Worm (Caenorhabditis elegans) whole organism, early embryonic: Measurements from ENCODE around the gene F40F9.10.

Experiments used
- F13C5.2 ChIP-seq: sonication (generic microtip); optimal IDR thresholded peaks from 2 replicates; lab custom pipeline; 2017; ENCODE audit warnings: mild to moderate bottlenecking, missing genetic modification characterization, inconsistent platforms, missing compliant biosample characterization
- aly-1 ChIP-seq: sonication (generic microtip); optimal IDR thresholded peaks from 2 replicates; lab custom pipeline; 2016; ENCODE audit warnings: missing genetic modification characterization, missing compliant biosample characterization
- ama-1 ChIP-seq: fragments of 150-350 bp; optimal IDR thresholded peaks from 2 replicates; lab custom pipeline; 2014
- ceh-13 ChIP-seq: fragments of 200-800 bp; sonication (Bioruptor generic); optimal IDR thresholded peaks from 2 replicates; lab custom pipeline; 2018; ENCODE audit warnings: mild to moderate bottlenecking, missing genetic modification characterization, missing compliant biosample characterization
- ets-7 ChIP-seq: sonication (generic microtip); optimal IDR thresholded peaks from 2 replicates; lab custom pipeline; 2016; ENCODE audit warnings: missing genotype, missing genetic modification characterization, missing compliant biosample characterization
- flt-1 ChIP-seq: fragments of 200-800 bp; sonication (Bioruptor generic); IDR thresholded peaks from 2 replicates; pipeline ENCODE4 v1.3.6; 2022; ENCODE audit warnings: missing genetic modification characterization, missing compliant biosample characterization
- hmbx-1 ChIP-seq: sonication (generic microtip); optimal IDR thresholded peaks from 2 replicates; lab custom pipeline; 2016; ENCODE audit warnings: mild to moderate bottlenecking, missing genetic modification characterization, missing compliant biosample characterization
- hmg-4 ChIP-seq: fragments of 200-800 bp; sonication (Bioruptor generic); optimal IDR thresholded peaks from 2 replicates; lab custom pipeline; 2018; ENCODE audit warnings: mild to moderate bottlenecking, missing genetic modification characterization, missing compliant biosample characterization
- hnd-1 ChIP-seq: sonication (generic microtip); optimal IDR thresholded peaks from 2 replicates; lab custom pipeline; 2016; ENCODE audit warnings: missing genetic modification characterization, missing compliant biosample characterization
- pes-1 ChIP-seq: fragments of 200-800 bp; sonication (Bioruptor generic); IDR thresholded peaks from 2 replicates; pipeline ENCODE4 v1.3.6; 2022; ENCODE audit warnings: missing genetic modification reagents, missing genetic modification characterization, missing compliant biosample characterization
- scrt-1 ChIP-seq: fragments of 200-800 bp; sonication (Bioruptor generic); IDR thresholded peaks from 2 replicates; pipeline ENCODE4 v1.3.6; 2022; ENCODE audit warnings: missing genetic modification characterization, missing compliant biosample characterization
- tbx-37 ChIP-seq: fragments of 200-800 bp; sonication (Bioruptor generic); conservative IDR thresholded peaks from 2 replicates; pipeline ENCODE4 v1.3.6; 2022; ENCODE audit warnings: missing genetic modification reagents, missing genetic modification characterization, missing compliant biosample characterization

DNA sequence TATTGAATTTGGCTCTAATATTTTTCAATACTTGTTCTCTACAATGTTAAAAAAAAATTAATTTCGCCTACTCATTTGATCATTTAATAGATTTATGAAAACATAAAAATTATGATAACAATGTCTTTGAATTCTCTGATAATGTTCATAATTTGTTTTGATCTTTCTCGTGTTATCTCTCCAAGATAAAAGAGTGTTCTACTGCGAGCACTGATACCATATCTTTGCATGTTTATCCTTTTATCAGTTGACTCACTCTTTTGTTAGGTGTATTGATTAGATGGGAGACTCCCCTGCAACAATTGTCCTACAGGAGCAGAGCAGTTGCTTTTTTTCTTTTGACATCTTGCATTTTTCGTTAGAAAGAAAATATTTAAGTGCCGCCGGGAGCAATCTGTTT is 14.2 kb downstream of the F40F9.10 start:
- TF ChIP-seq ama-1 (no peak), hmbx-1 (tag; lab: Kevin White, UChicago) (no peak), hnd-1 (no peak), flt-1 (GFP tag; lab: Robert Waterston, UW) (no peak), hmg-4 (GFP tag; lab: Kevin White, UChicago) (no peak), aly-1 (tag; lab: Kevin White, UChicago) (no peak), ets-7 (tag; lab: Kevin White, UChicago) (no peak), scrt-1 (no peak), tbx-37 (GFP tag; lab: Robert Waterston, UW) (no peak), F13C5.2 (tag; lab: Kevin White, UChicago) (no peak), pes-1 (GFP tag; lab: Robert Waterston, UW) (no peak), ceh-13 (no peak)
